Worm (Caenorhabditis elegans) whole organism, mixed stage, embryonic: Measurements from ENCODE around the gene mes-6.
A peak's percentile ranks its signal among the peaks of the same experiment; 100 is the strongest.

Source experiments
- ces-1 ChIP-seq: fragments of 150-350 bp; optimal IDR thresholded peaks from 2 replicates; lab custom pipeline; 2014; ENCODE audit warnings: missing biosample characterization, missing genetic modification reagents, missing genetic modification characterization
- drap-1 ChIP-seq: fragments of 200-800 bp; sonication (Bioruptor generic); optimal IDR thresholded peaks from 3 replicates; lab custom pipeline; 2018; ENCODE audit warnings: mild to moderate bottlenecking, missing genetic modification characterization, missing compliant biosample characterization
- elt-1 ChIP-seq: sonication (generic microtip); optimal IDR thresholded peaks from 2 replicates; lab custom pipeline; 2017; ENCODE audit warnings: missing genetic modification characterization, mild to moderate bottlenecking, missing compliant biosample characterization, antibody characterized with exemption, moderate library complexity, borderline replicate concordance; ENCODE audit not compliant: insufficient read depth
- ham-2 ChIP-seq: fragments of 200-800 bp; sonication (Bioruptor generic); optimal IDR thresholded peaks from 2 replicates; lab custom pipeline; 2018; ENCODE audit warnings: mild to moderate bottlenecking, missing genetic modification characterization, missing compliant biosample characterization
- lsy-2 ChIP-seq: fragments of 150-350 bp; optimal IDR thresholded peaks from 2 replicates; lab custom pipeline; 2014; ENCODE audit warnings: missing biosample characterization, missing genetic modification characterization
- mep-1 ChIP-seq: fragments of 150-350 bp; optimal IDR thresholded peaks from 2 replicates; lab custom pipeline; 2017; ENCODE audit warnings: missing biosample characterization, missing genetic modification reagents, missing genetic modification characterization, inconsistent platforms
- nhr-12 ChIP-seq: fragments of 150-350 bp; optimal IDR thresholded peaks from 2 replicates; lab custom pipeline; 2014; ENCODE audit warnings: missing biosample characterization, missing genetic modification characterization
- nhr-237 ChIP-seq: fragments of 150-350 bp; optimal IDR thresholded peaks from 2 replicates; lab custom pipeline; 2014; ENCODE audit warnings: missing biosample characterization, missing genetic modification characterization
- nhr-28 ChIP-seq: fragments of 150-350 bp; optimal IDR thresholded peaks from 2 replicates; lab custom pipeline; 2014; ENCODE audit warnings: missing biosample characterization, missing genetic modification characterization
- nhr-76 ChIP-seq: sonication (generic microtip); optimal IDR thresholded peaks from 2 replicates; lab custom pipeline; 2017; ENCODE audit warnings: missing biosample characterization, missing genetic modification characterization
- pha-4 ChIP-seq: fragments of 150-350 bp; optimal IDR thresholded peaks from 2 replicates; lab custom pipeline; 2018; ENCODE audit warnings: missing biosample characterization, missing genetic modification reagents, missing genetic modification characterization
- snpc-4 ChIP-seq: fragments of 150-350 bp; optimal IDR thresholded peaks from 2 replicates; lab custom pipeline; 2014; ENCODE audit warnings: missing biosample characterization, missing genetic modification characterization
- unc-62 ChIP-seq: fragments of 150-350 bp; optimal IDR thresholded peaks from 2 replicates; lab custom pipeline; 2014; ENCODE audit warnings: missing biosample characterization, missing genetic modification reagents, missing genetic modification characterization
- ztf-11 ChIP-seq: fragments of 150-350 bp; optimal IDR thresholded peaks from 2 replicates; lab custom pipeline; 2014; ENCODE audit warnings: missing biosample characterization, missing genetic modification characterization

- TF ChIP-seq unc-62 (GFP tag; lab: Kevin White, UChicago), result peak; percentile 35
- no peak for TF ChIP-seq snpc-4 (tag; lab: Kevin White, UChicago)
- no peak for TF ChIP-seq nhr-12
- no peak for TF ChIP-seq elt-1 (tag; lab: Kevin White, UChicago)
- TF ChIP-seq ces-1 (GFP tag; lab: Kevin White, UChicago), result no peak
- TF ChIP-seq nhr-76 (tag; lab: Kevin White, UChicago), result no peak
- no peak for TF ChIP-seq lsy-2 (tag; lab: Kevin White, UChicago)
- TF ChIP-seq ham-2 (GFP tag; lab: Kevin White, UChicago), result no peak
- TF ChIP-seq nhr-28 (tag; lab: Kevin White, UChicago), result no peak
- no peak for TF ChIP-seq ztf-11
- TF ChIP-seq pha-4 (tag; lab: Kevin White, UChicago), result no peak
- no peak for TF ChIP-seq drap-1 (GFP tag; lab: Kevin White, UChicago)
- no peak for TF ChIP-seq mep-1 (tag; lab: Kevin White, UChicago)
- no peak for TF ChIP-seq nhr-237 (tag; lab: Kevin White, UChicago)
Observed at ce11 chrIV:8527598-8528012, 16.5 kb downstream of the mes-6 start.
